Fruit fly (Drosophila melanogaster) whole organism, prepupa: Measurements from ENCODE around the gene Syx13.

ENCODE experiments used
- Blimp-1 ChIP-seq: fragments of 200-800 bp; sonication (Bioruptor generic); optimal IDR thresholded peaks from 3 replicates; lab custom pipeline; 2017; ENCODE audit warnings: missing biosample characterization, missing genetic modification characterization, mild to moderate bottlenecking, moderate library complexity, missing genetic modification reagents
- CG10631 ChIP-seq: fragments of 200-800 bp; sonication (Bioruptor generic); optimal IDR thresholded peaks from 2 replicates; lab custom pipeline; 2016; ENCODE audit warnings: missing biosample characterization, missing genetic modification characterization
- CG10669 ChIP-seq: fragments of 200-800 bp; sonication (Bioruptor generic); optimal IDR thresholded peaks from 3 replicates; lab custom pipeline; 2018; ENCODE audit warnings: missing biosample characterization, mild to moderate bottlenecking, missing genetic modification characterization, moderate library complexity
- CG11294 ChIP-seq: fragments of 200-800 bp; sonication (Bioruptor generic); IDR thresholded peaks from 2 replicates; pipeline ENCODE4 v1.3.6; 2022; ENCODE audit warnings: missing biosample characterization, missing genetic modification characterization
- CG15336 ChIP-seq: fragments of 200-800 bp; sonication (Bioruptor generic); IDR thresholded peaks from 2 replicates; pipeline ENCODE4 v1.3.6; 2022; ENCODE audit warnings: missing biosample characterization, missing genetic modification characterization
- CG1621 ChIP-seq: fragments of 200-800 bp; sonication (Bioruptor generic); optimal IDR thresholded peaks from 3 replicates; lab custom pipeline; 2018; ENCODE audit warnings: missing biosample characterization, mild to moderate bottlenecking, missing genetic modification characterization
- CG16779 ChIP-seq: fragments of 200-800 bp; sonication (Bioruptor generic); optimal IDR thresholded peaks from 3 replicates; lab custom pipeline; 2017; ENCODE audit warnings: missing biosample characterization, mild to moderate bottlenecking, missing genetic modification characterization
- CG31627 ChIP-seq: fragments of 200-800 bp; sonication (Bioruptor generic); optimal IDR thresholded peaks from 3 replicates; lab custom pipeline; 2016; ENCODE audit warnings: missing biosample characterization, missing genetic modification characterization
- CG32006 ChIP-seq: fragments of 200-800 bp; sonication (Bioruptor generic); optimal IDR thresholded peaks from 3 replicates; lab custom pipeline; 2017; ENCODE audit warnings: missing biosample characterization, mild to moderate bottlenecking, missing genetic modification characterization
- CG34406 ChIP-seq: fragments of 200-800 bp; sonication (Bioruptor generic); optimal IDR thresholded peaks from 3 replicates; lab custom pipeline; 2016; ENCODE audit warnings: missing biosample characterization, missing genetic modification characterization
- CG3919 ChIP-seq: fragments of 200-800 bp; sonication (Bioruptor generic); optimal IDR thresholded peaks from 3 replicates; lab custom pipeline; 2016; ENCODE audit warnings: missing biosample characterization, missing genetic modification characterization
- CG4318 ChIP-seq: fragments of 200-800 bp; sonication (Bioruptor generic); optimal IDR thresholded peaks from 3 replicates; lab custom pipeline; 2017; ENCODE audit warnings: missing biosample characterization, mild to moderate bottlenecking, missing genetic modification characterization
- CG6163 ChIP-seq: fragments of 200-800 bp; sonication (Bioruptor generic); IDR thresholded peaks from 3 replicates; pipeline ENCODE4 v1.3.6; 2022; ENCODE audit warnings: missing biosample characterization, missing genetic modification characterization
- CG6808 ChIP-seq: fragments of 200-800 bp; sonication (Bioruptor generic); optimal IDR thresholded peaks from 3 replicates; lab custom pipeline; 2017; ENCODE audit warnings: missing biosample characterization, missing genetic modification characterization, mild to moderate bottlenecking, moderate library complexity, missing genetic modification reagents
- CG7368 ChIP-seq: fragments of 200-800 bp; sonication (Bioruptor generic); optimal IDR thresholded peaks from 3 replicates; lab custom pipeline; 2016; ENCODE audit warnings: missing biosample characterization, missing genetic modification characterization
- CG8119 ChIP-seq: fragments of 200-800 bp; sonication (Bioruptor generic); IDR thresholded peaks from 3 replicates; pipeline ENCODE4 v1.3.6; 2022; ENCODE audit warnings: missing biosample characterization, missing genetic modification characterization
- CG8632 ChIP-seq: fragments of 200-800 bp; sonication (Bioruptor generic); optimal IDR thresholded peaks from 3 replicates; lab custom pipeline; 2016; ENCODE audit warnings: missing biosample characterization, missing genetic modification characterization
- CG9139 ChIP-seq: fragments of 200-800 bp; sonication (Bioruptor generic); optimal IDR thresholded peaks from 3 replicates; lab custom pipeline; 2017; ENCODE audit warnings: missing biosample characterization, mild to moderate bottlenecking, missing genetic modification characterization
- Eip75B ChIP-seq: fragments of 200-800 bp; sonication (Bioruptor generic); optimal IDR thresholded peaks from 3 replicates; lab custom pipeline; 2016; ENCODE audit warnings: missing biosample characterization, missing genetic modification characterization
- Eip78C ChIP-seq: fragments of 200-800 bp; sonication (Bioruptor generic); peaks from one replicate; lab custom pipeline; 2016; ENCODE audit warnings: missing biosample characterization, missing genetic modification characterization
- Ets21C ChIP-seq: fragments of 200-800 bp; sonication (Bioruptor generic); optimal IDR thresholded peaks from 3 replicates; lab custom pipeline; 2016; ENCODE audit warnings: missing biosample characterization, missing genetic modification characterization
- Ets96B ChIP-seq: fragments of 200-800 bp; optimal IDR thresholded peaks from 2 replicates; lab custom pipeline; 2019; ENCODE audit warnings: missing biosample characterization, mild to moderate bottlenecking, missing genetic modification characterization, moderate library complexity
- Gug ChIP-seq: fragments of 200-800 bp; sonication (Bioruptor generic); IDR thresholded peaks from 2 replicates; pipeline ENCODE4 v1.3.6; 2022; ENCODE audit warnings: missing biosample characterization, missing genetic modification characterization
- Hr38 ChIP-seq: sonication (Bioruptor generic); optimal IDR thresholded peaks from 2 replicates; lab custom pipeline; 2016; ENCODE audit warnings: missing biosample characterization, missing genetic modification characterization
- Hr4 ChIP-seq: fragments of 200-800 bp; sonication (Bioruptor generic); optimal IDR thresholded peaks from 3 replicates; lab custom pipeline; 2016; ENCODE audit warnings: missing biosample characterization, missing genetic modification characterization
- Lpt ChIP-seq: fragments of 200-800 bp; sonication (Bioruptor generic); optimal IDR thresholded peaks from 3 replicates; lab custom pipeline; 2016; ENCODE audit warnings: missing biosample characterization, missing genetic modification characterization
- Met ChIP-seq: fragments of 200-800 bp; sonication (Bioruptor generic); optimal IDR thresholded peaks from 3 replicates; lab custom pipeline; 2016; ENCODE audit warnings: missing biosample characterization, missing genetic modification characterization
- Smox ChIP-seq: fragments of 200-800 bp; sonication (Bioruptor generic); optimal IDR thresholded peaks from 3 replicates; lab custom pipeline; 2016; ENCODE audit warnings: missing biosample characterization, missing genetic modification characterization
- Sox102F ChIP-seq: fragments of 200-800 bp; sonication (Bioruptor generic); optimal IDR thresholded peaks from 2 replicates; lab custom pipeline; 2016; ENCODE audit warnings: missing biosample characterization, mild to moderate bottlenecking, missing genetic modification characterization
- achi ChIP-seq: fragments of 200-800 bp; sonication (Bioruptor generic); optimal IDR thresholded peaks from 3 replicates; lab custom pipeline; 2016; ENCODE audit warnings: missing biosample characterization, missing genetic modification characterization
- acj6 ChIP-seq: fragments of 200-800 bp; sonication (Bioruptor generic); optimal IDR thresholded peaks from 3 replicates; lab custom pipeline; 2016; ENCODE audit warnings: missing biosample characterization, missing genetic modification characterization
- dac ChIP-seq: fragments of 200-800 bp; sonication (Bioruptor generic); optimal IDR thresholded peaks from 2 replicates; lab custom pipeline; 2017; ENCODE audit warnings: missing biosample characterization, mild to moderate bottlenecking, missing genetic modification characterization
- dsx ChIP-seq: fragments of 200-800 bp; optimal IDR thresholded peaks from 3 replicates; lab custom pipeline; 2019; ENCODE audit warnings: missing biosample characterization, mild to moderate bottlenecking, missing genetic modification characterization, moderate library complexity; ENCODE audit not compliant: poor library complexity, severe bottlenecking
- eg ChIP-seq: fragments of 200-800 bp; sonication (Bioruptor generic); IDR thresholded peaks from 3 replicates; pipeline ENCODE4 v1.3.6; 2022; ENCODE audit warnings: missing biosample characterization, missing genetic modification characterization
- fd59A ChIP-seq: fragments of 200-800 bp; sonication (Bioruptor generic); optimal IDR thresholded peaks from 2 replicates; lab custom pipeline; 2017; ENCODE audit warnings: missing biosample characterization, mild to moderate bottlenecking, missing genetic modification characterization, missing genetic modification reagents
- net ChIP-seq: fragments of 200-800 bp; sonication (Bioruptor generic); optimal IDR thresholded peaks from 3 replicates; lab custom pipeline; 2016; ENCODE audit warnings: missing biosample characterization, missing genetic modification characterization
- pdm3 ChIP-seq: fragments of 200-800 bp; sonication (Bioruptor generic); optimal IDR thresholded peaks from 3 replicates; lab custom pipeline; 2016; ENCODE audit warnings: missing biosample characterization, missing genetic modification characterization
- ss ChIP-seq, 2 experiments: fragments of 200-800 bp; sonication (Bioruptor generic); optimal IDR thresholded peaks; 2 replicates in 1 of 2; 3 replicates in 1 of 2; lab custom pipeline; 2017 to 2018; ENCODE audit warnings: mild to moderate bottlenecking in 2 of 2, missing biosample characterization in 2 of 2, missing genetic modification characterization in 2 of 2, moderate library complexity in 1 of 2
- svp ChIP-seq: fragments of 200-800 bp; sonication (Bioruptor generic); peaks from one replicate; lab custom pipeline; 2016; ENCODE audit warnings: missing biosample characterization, missing genetic modification characterization
- topi ChIP-seq: fragments of 200-800 bp; sonication (Bioruptor generic); optimal IDR thresholded peaks from 3 replicates; lab custom pipeline; 2016; ENCODE audit warnings: missing biosample characterization, missing genetic modification characterization

The Syx13 gene

DNA sequence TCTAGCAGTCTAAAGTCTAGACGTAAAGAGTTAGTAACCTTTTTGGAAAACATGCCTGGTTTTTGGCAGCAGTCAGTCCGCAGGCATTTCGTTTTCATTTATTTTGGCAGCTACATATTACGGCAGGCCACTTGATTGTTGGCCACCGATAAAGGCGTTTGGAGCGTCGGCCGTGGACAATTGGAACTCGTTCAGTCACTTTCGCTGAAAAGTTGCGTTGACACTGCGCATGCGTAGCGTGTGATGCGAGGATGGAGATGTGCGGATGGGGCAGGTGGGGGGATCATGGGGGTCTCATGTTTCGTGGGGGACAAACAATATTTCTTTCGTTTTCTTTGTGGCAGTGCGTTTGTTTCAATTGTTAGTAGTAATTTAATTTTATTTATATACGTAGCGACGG is 17.4 kb upstream of the Syx13 start:
- TF ChIP-seq Hr38 (GFP tag; lab: Kevin White, UChicago) (no peak), Blimp-1 (GFP tag; lab: Kevin White, UChicago) (peak; percentile 85)

DNA sequence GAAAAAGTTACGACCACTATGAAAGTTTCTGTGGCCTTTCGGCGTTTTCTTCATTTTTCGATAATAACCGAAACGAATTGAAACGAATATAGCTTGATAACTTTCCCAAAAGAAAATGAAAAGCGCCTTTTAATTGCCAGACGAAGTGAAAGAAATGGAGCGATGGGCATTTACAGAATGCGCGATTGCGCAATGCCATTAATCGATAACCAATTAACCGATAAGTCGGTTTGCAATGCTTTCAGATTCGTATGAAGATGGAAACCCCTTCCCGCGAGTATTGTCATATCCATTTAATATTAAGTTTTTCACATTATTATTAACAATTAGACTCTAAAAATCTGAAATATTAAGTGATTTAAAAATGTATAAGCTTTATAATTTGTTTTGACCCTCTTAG is 16.9 kb upstream of the Syx13 start:
- no peak for TF ChIP-seq CG31627

DNA sequence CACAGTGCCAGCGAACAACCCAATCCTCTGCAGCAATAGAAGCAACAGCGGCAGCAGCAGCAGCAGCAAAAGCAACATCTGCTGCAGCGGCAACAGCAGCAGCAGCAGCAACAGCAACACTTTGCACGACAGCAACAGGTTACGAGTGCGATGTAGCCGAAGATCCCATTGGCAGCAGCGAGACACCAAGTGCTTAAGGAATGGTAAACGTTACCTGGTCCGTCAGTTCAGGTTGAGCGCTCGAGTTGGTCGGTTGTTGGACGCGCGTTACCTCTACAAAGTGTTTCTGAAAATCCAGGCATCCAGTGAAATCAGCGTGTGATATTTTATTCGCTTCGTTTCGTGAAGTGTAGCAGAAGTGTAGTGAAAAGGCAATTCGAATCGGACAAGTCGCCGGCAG is 15.5 kb upstream of the Syx13 start, which contains the start of gene CG17672:
Gene CG17672, plus strand, starts transcription at position 223 of the 400 bp plus-strand sequence.
- TF ChIP-seq CG1621 (peak; percentile 60), CG16779 (tag; lab: Kevin White, UChicago) (peak; percentile 9), Met (peak; percentile 22), eg (GFP tag; lab: Robert Waterston, UW) (0 out of 3 replicates have a peak, but pooled peaks have one; percentile 59), Eip78C (GFP tag; lab: Kevin White, UChicago) (peak; percentile 49), Gug (GFP tag; lab: Robert Waterston, UW) (no peak), pdm3 (no peak), dac (GFP tag; lab: Kevin White, UChicago) (no peak), Eip75B (GFP tag; lab: Kevin White, UChicago) (peak; percentile 6), Sox102F (GFP tag; lab: Kevin White, UChicago) (peak; percentile 17), net (peak; percentile 2), dsx (GFP tag; lab: Kevin White, UChicago) (peak; percentile 42), ss (GFP tag; optimal IDR thresholded peaks at IDR 0.05; lab: Kevin White, UChicago) (peak in 1 of 2 experiments; percentile 40), CG15336 (GFP tag; lab: Robert Waterston, UW) (peak; percentile 61; the same call in 1 of the 2 replicates), CG10631 (no peak), topi (peak; percentile 6), Lpt (GFP tag; lab: Kevin White, UChicago) (peak; percentile 2), CG6163 (GFP tag; lab: Robert Waterston, UW) (peak; percentile 54; the same call in 1 of the 3 replicates), CG7368 (GFP tag; lab: Kevin White, UChicago) (no peak), CG3919 (GFP tag; lab: Kevin White, UChicago) (peak; percentile 79), CG8119 (GFP tag; lab: Robert Waterston, UW) (peak; percentile 29; the same call in 1 of the 3 replicates)

DNA sequence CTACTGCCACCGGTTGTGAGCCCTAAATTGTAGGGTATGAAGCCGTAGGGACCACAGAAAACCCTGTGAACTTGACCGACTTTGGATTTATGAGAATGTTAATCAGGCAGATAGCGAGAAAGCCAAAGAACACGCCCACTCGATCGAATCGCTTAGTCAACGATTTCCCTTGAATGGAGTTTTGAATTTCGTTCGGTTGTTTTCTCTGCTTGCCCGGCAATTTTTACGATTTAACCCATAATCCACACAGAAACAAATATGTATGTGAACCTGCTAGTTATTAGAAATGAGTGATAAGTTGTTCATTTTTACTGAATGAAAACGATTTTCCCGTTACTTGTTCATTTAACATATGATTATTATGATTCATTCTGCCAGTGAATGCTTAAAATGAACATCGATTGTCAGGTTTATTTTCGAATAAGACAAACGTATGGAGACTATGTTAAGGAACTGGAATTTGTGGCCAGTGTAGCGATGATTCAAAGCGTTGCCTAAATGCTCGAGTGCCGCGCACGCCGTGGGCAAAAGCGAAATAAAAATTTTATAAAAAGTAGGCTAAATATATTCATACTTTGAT is 14.1 kb upstream of the Syx13 start:
- TF ChIP-seq achi (GFP tag; lab: Kevin White, UChicago) (no peak), CG8632 (GFP tag; lab: Kevin White, UChicago) (no peak), Ets21C (GFP tag; lab: Kevin White, UChicago) (no peak), CG4318 (GFP tag; lab: Kevin White, UChicago) (no peak), fd59A (GFP tag; lab: Kevin White, UChicago) (no peak), CG31627 (peak; percentile 1), CG34406 (GFP tag; lab: Kevin White, UChicago) (peak; percentile 20), CG6808 (GFP tag; lab: Kevin White, UChicago) (no peak), Eip78C (GFP tag; lab: Kevin White, UChicago) (peak; percentile 84), CG11294 (GFP tag; lab: Robert Waterston, UW) (no peak), Sox102F (GFP tag; lab: Kevin White, UChicago) (no peak), pdm3 (peak; percentile 23), CG32006 (peak; percentile 6), CG9139 (GFP tag; lab: Kevin White, UChicago) (no peak), CG10631 (no peak), Smox (GFP tag; lab: Kevin White, UChicago) (no peak), Ets96B (tag; lab: Kevin White, UChicago) (peak; percentile 22), acj6 (GFP tag; lab: Kevin White, UChicago) (peak; percentile 11), net (no peak), topi (peak; percentile 29), CG8119 (GFP tag; lab: Robert Waterston, UW) (no peak), svp (GFP tag; lab: Kevin White, UChicago) (peak; percentile 54), Hr4 (GFP tag; lab: Kevin White, UChicago) (peak; percentile 2), Met (peak; percentile 9), dsx (GFP tag; lab: Kevin White, UChicago) (peak; percentile 7), CG10669 (no peak)
